Worm (Caenorhabditis elegans) whole organism, L4 larva: ENCODE measurements around the gene C11G6.2.

ENCODE experiments used
- fos-1 ChIP-seq: fragments of 150-350 bp; optimal IDR thresholded peaks from 2 replicates; lab custom pipeline; 2014; ENCODE audit warnings: missing biosample characterization, missing genetic modification characterization
- lin-15B ChIP-seq: fragments of 150-350 bp; sonication (generic microtip); optimal IDR thresholded peaks from 3 replicates; lab custom pipeline; 2014; ENCODE audit warnings: missing biosample characterization, missing genetic modification characterization

- no peak for TF ChIP-seq lin-15B
- TF ChIP-seq fos-1 (tag; lab: Kevin White, UChicago) = no peak
These were observed 28.0 kb upstream of the C11G6.2 start for ce11 chrX:16300422-16300821.
